Fruit fly (Drosophila melanogaster) whole organism, embryonic: ENCODE measurements around the gene Polr1D.

Experiments used
- CG10654 ChIP-seq: fragments of 200-800 bp; sonication (Bioruptor generic); optimal IDR thresholded peaks from 2 replicates; lab custom pipeline; 2016; ENCODE audit warnings: missing biosample characterization, missing genetic modification characterization
- CG12155 ChIP-seq: fragments of 200-800 bp; sonication (Bioruptor generic); optimal IDR thresholded peaks from 3 replicates; lab custom pipeline; 2016; ENCODE audit warnings: missing biosample characterization, missing genetic modification characterization
- CG12769 ChIP-seq: fragments of 200-800 bp; sonication (Bioruptor generic); optimal IDR thresholded peaks from 2 replicates; lab custom pipeline; 2019; ENCODE audit warnings: missing biosample characterization, mild to moderate bottlenecking, missing genetic modification characterization, moderate library complexity
- CG15269 ChIP-seq: fragments of 200-800 bp; sonication (Bioruptor generic); optimal IDR thresholded peaks from 2 replicates; lab custom pipeline; 2018; ENCODE audit warnings: missing biosample characterization, mild to moderate bottlenecking, missing genetic modification characterization, moderate library complexity
- CG1603 ChIP-seq: fragments of 200-800 bp; sonication (Bioruptor generic); optimal IDR thresholded peaks from 2 replicates; lab custom pipeline; 2019; ENCODE audit warnings: missing biosample characterization, mild to moderate bottlenecking, missing genetic modification characterization, moderate library complexity
- CG18262 ChIP-seq: fragments of 200-800 bp; optimal IDR thresholded peaks from 3 replicates; lab custom pipeline; 2019; ENCODE audit warnings: missing biosample characterization, mild to moderate bottlenecking, missing genetic modification characterization, moderate library complexity
- CG2129 ChIP-seq: fragments of 200-800 bp; sonication (Bioruptor generic); IDR thresholded peaks from 2 replicates; pipeline ENCODE4 v1.3.6; 2022; ENCODE audit warnings: missing biosample characterization, missing genetic modification characterization; ENCODE audit not compliant: partially characterized antibody
- CG30431 ChIP-seq: fragments of 200-800 bp; sonication (Bioruptor generic); optimal IDR thresholded peaks from 2 replicates; lab custom pipeline; 2017; ENCODE audit warnings: missing biosample characterization, missing genetic modification characterization
- CG3065 ChIP-seq: fragments of 200-800 bp; sonication (Bioruptor generic); optimal IDR thresholded peaks from 2 replicates; lab custom pipeline; 2016; ENCODE audit warnings: missing biosample characterization, missing genetic modification characterization
- CG33213 ChIP-seq: fragments of 200-800 bp; sonication (Bioruptor generic); optimal IDR thresholded peaks from 3 replicates; lab custom pipeline; 2016; ENCODE audit warnings: missing biosample characterization, missing genetic modification characterization
- CG3838 ChIP-seq: fragments of 200-800 bp; sonication (Bioruptor generic); optimal IDR thresholded peaks from 3 replicates; lab custom pipeline; 2016; ENCODE audit warnings: missing biosample characterization, missing genetic modification characterization
- CG4730 ChIP-seq: fragments of 200-800 bp; sonication (Bioruptor generic); IDR thresholded peaks from 2 replicates; pipeline ENCODE4 v1.3.6; 2022; ENCODE audit warnings: missing biosample characterization, missing genetic modification characterization
- CG6654 ChIP-seq: fragments of 200-800 bp; sonication (Bioruptor generic); optimal IDR thresholded peaks from 2 replicates; lab custom pipeline; 2017; ENCODE audit warnings: missing biosample characterization, mild to moderate bottlenecking, missing genetic modification characterization
- CG8388 ChIP-seq: fragments of 200-800 bp; sonication (Bioruptor generic); optimal IDR thresholded peaks from 2 replicates; lab custom pipeline; 2019; ENCODE audit warnings: missing biosample characterization, mild to moderate bottlenecking, missing genetic modification characterization, moderate library complexity
- Camta ChIP-seq: fragments of 200-800 bp; sonication (Bioruptor generic); optimal IDR thresholded peaks from 2 replicates; lab custom pipeline; 2016; ENCODE audit warnings: missing biosample characterization, missing genetic modification characterization
- Dfd ChIP-seq, 2 experiments: fragments of >200 bp; optimal IDR thresholded peaks; 2 replicates each; lab custom pipeline; 2017; ENCODE audit warnings: missing biosample characterization in 2 of 2, missing genetic modification characterization in 2 of 2
- Dip2 ChIP-seq: fragments of 200-800 bp; sonication (Bioruptor generic); IDR thresholded peaks from 2 replicates; pipeline ENCODE4 v1.3.6; 2022; ENCODE audit warnings: missing biosample characterization, missing genetic modification characterization
- Gug ChIP-seq: fragments of 200-800 bp; sonication (Bioruptor generic); IDR thresholded peaks from 4 replicates; pipeline ENCODE4 v1.3.6; 2022; ENCODE audit warnings: missing biosample characterization, missing genetic modification characterization
- HLHmδ ChIP-seq: fragments of 200-800 bp; sonication (Bioruptor generic); optimal IDR thresholded peaks from 2 replicates; lab custom pipeline; 2018; ENCODE audit warnings: missing biosample characterization, mild to moderate bottlenecking, missing genetic modification characterization, moderate library complexity
- Hr78 ChIP-seq, 2 experiments: fragments of 200-800 bp in 1 of 2; fragments of >200 bp in 1 of 2; sonication (Bioruptor generic) in 1 of 2; optimal IDR thresholded peaks; 2 replicates each; lab custom pipeline; 2017 to 2019; ENCODE audit warnings: missing biosample characterization in 2 of 2, missing genetic modification characterization in 2 of 2, mild to moderate bottlenecking in 1 of 2, moderate library complexity in 1 of 2
- MTF-1 ChIP-seq: fragments of 200-800 bp; sonication (Bioruptor generic); optimal IDR thresholded peaks from 2 replicates; lab custom pipeline; 2018; ENCODE audit warnings: missing biosample characterization, mild to moderate bottlenecking, missing genetic modification characterization, borderline replicate concordance
- Meics ChIP-seq: fragments of 200-800 bp; sonication (Bioruptor generic); optimal IDR thresholded peaks from 2 replicates; lab custom pipeline; 2017; ENCODE audit warnings: missing biosample characterization, mild to moderate bottlenecking, missing genetic modification characterization
- NFAT ChIP-seq: fragments of 200-800 bp; sonication (Bioruptor generic); IDR thresholded peaks from 2 replicates; pipeline ENCODE4 v1.3.6; 2022; ENCODE audit warnings: missing biosample characterization, missing genetic modification characterization
- Oli ChIP-seq: fragments of 200-800 bp; sonication (Bioruptor generic); optimal IDR thresholded peaks from 2 replicates; lab custom pipeline; 2018; ENCODE audit warnings: missing biosample characterization, mild to moderate bottlenecking, missing genetic modification characterization, moderate library complexity
- Rfx ChIP-seq: fragments of 200-800 bp; sonication (Bioruptor generic); IDR thresholded peaks from 2 replicates; pipeline ENCODE4 v1.3.6; 2022; ENCODE audit warnings: missing biosample characterization, missing genetic modification characterization
- bab2 ChIP-seq: fragments of 200-800 bp; sonication (Bioruptor generic); optimal IDR thresholded peaks from 2 replicates; lab custom pipeline; 2016; ENCODE audit warnings: missing biosample characterization, missing genetic modification characterization
- bcd ChIP-seq: fragments of 200-800 bp; sonication (Bioruptor generic); optimal IDR thresholded peaks from 2 replicates; lab custom pipeline; 2017; ENCODE audit warnings: missing biosample characterization, mild to moderate bottlenecking, missing genetic modification characterization
- cas ChIP-seq: fragments of 200-800 bp; sonication (Bioruptor generic); IDR thresholded peaks from 2 replicates; pipeline ENCODE4 v1.3.6; 2022; ENCODE audit warnings: missing biosample characterization, missing genetic modification characterization
- cg ChIP-seq: fragments of 200-800 bp; sonication (Bioruptor generic); optimal IDR thresholded peaks from 3 replicates; lab custom pipeline; 2019; ENCODE audit warnings: missing biosample characterization, mild to moderate bottlenecking, missing genetic modification characterization, moderate library complexity
- chm ChIP-seq: fragments of 200-800 bp; sonication (Bioruptor generic); IDR thresholded peaks from 2 replicates; pipeline ENCODE4 v1.3.6; 2022; ENCODE audit warnings: missing biosample characterization, missing genetic modification characterization
- corto ChIP-seq: fragments of 200-800 bp; sonication (Bioruptor generic); optimal IDR thresholded peaks from 2 replicates; lab custom pipeline; 2016; ENCODE audit warnings: missing biosample characterization, mild to moderate bottlenecking, missing genetic modification characterization, moderate library complexity
- crol ChIP-seq: fragments of 200-800 bp; sonication (Bioruptor generic); IDR thresholded peaks from 2 replicates; pipeline ENCODE4 v1.3.6; 2022; ENCODE audit warnings: missing biosample characterization, missing genetic modification characterization
- crp ChIP-seq, 2 experiments: fragments of 200-800 bp; sonication (Bioruptor generic); optimal IDR thresholded peaks; 2 replicates in 1 of 2; 3 replicates in 1 of 2; lab custom pipeline; 2017; ENCODE audit warnings: missing biosample characterization in 2 of 2, missing genetic modification characterization in 2 of 2, mild to moderate bottlenecking in 1 of 2, moderate library complexity in 1 of 2
- dpn ChIP-seq, 2 experiments: fragments of 200-800 bp; sonication (Bioruptor generic); optimal IDR thresholded peaks; 3 replicates each; lab custom pipeline; 2016; ENCODE audit warnings: missing biosample characterization in 2 of 2, missing genetic modification characterization in 2 of 2
- esg ChIP-seq: fragments of 200-800 bp; sonication (Bioruptor generic); conservative IDR thresholded peaks from 2 replicates; pipeline ENCODE4 v1.3.6; 2022; ENCODE audit warnings: missing biosample characterization, missing genetic modification characterization
- exex ChIP-seq: fragments of 200-800 bp; sonication (Bioruptor generic); optimal IDR thresholded peaks from 4 replicates; lab custom pipeline; 2018; ENCODE audit warnings: missing biosample characterization, mild to moderate bottlenecking, missing genetic modification characterization, moderate library complexity
- fd3F ChIP-seq: fragments of 200-800 bp; sonication (Bioruptor generic); optimal IDR thresholded peaks from 2 replicates; lab custom pipeline; 2018; ENCODE audit warnings: missing biosample characterization, mild to moderate bottlenecking, missing genetic modification characterization, moderate library complexity
- fd96Cb ChIP-seq: fragments of 200-800 bp; sonication (Bioruptor generic); optimal IDR thresholded peaks from 2 replicates; lab custom pipeline; 2018; ENCODE audit warnings: missing biosample characterization, mild to moderate bottlenecking, missing genetic modification characterization, moderate library complexity
- fru ChIP-seq: fragments of >200 bp; optimal IDR thresholded peaks from 2 replicates; lab custom pipeline; 2017
- gcm2 ChIP-seq: fragments of 200-800 bp; sonication (Bioruptor generic); optimal IDR thresholded peaks from 2 replicates; lab custom pipeline; 2016; ENCODE audit warnings: missing biosample characterization, missing genetic modification characterization
- gfzf ChIP-seq: fragments of 200-800 bp; sonication (Bioruptor generic); optimal IDR thresholded peaks from 2 replicates; lab custom pipeline; 2016; ENCODE audit warnings: missing biosample characterization, mild to moderate bottlenecking, missing genetic modification characterization, moderate library complexity
- her ChIP-seq: fragments of 200-800 bp; sonication (Bioruptor generic); optimal IDR thresholded peaks from 2 replicates; lab custom pipeline; 2016; ENCODE audit warnings: missing biosample characterization, missing genetic modification characterization
- ind ChIP-seq: fragments of 200-800 bp; sonication (Bioruptor generic); optimal IDR thresholded peaks from 3 replicates; lab custom pipeline; 2016; ENCODE audit warnings: missing biosample characterization, missing genetic modification characterization
- jumu ChIP-seq: fragments of 200-800 bp; sonication (Bioruptor generic); optimal IDR thresholded peaks from 3 replicates; lab custom pipeline; 2016; ENCODE audit warnings: missing biosample characterization, missing genetic modification characterization
- kah ChIP-seq: fragments of 200-800 bp; sonication (Bioruptor generic); optimal IDR thresholded peaks from 2 replicates; lab custom pipeline; 2018; ENCODE audit warnings: missing biosample characterization, mild to moderate bottlenecking, missing genetic modification characterization
- onecut ChIP-seq: fragments of 200-800 bp; sonication (Bioruptor generic); IDR thresholded peaks from 2 replicates; pipeline ENCODE4 v1.3.6; 2022; ENCODE audit warnings: missing biosample characterization, missing genetic modification characterization
- org-1 ChIP-seq: fragments of 200-800 bp; sonication (Bioruptor generic); optimal IDR thresholded peaks from 2 replicates; lab custom pipeline; 2017; ENCODE audit warnings: missing biosample characterization, missing genetic modification characterization
- slp2 ChIP-seq: fragments of 200-800 bp; sonication (Bioruptor generic); optimal IDR thresholded peaks from 2 replicates; lab custom pipeline; 2016; ENCODE audit warnings: missing biosample characterization, missing genetic modification characterization
- stc ChIP-seq: fragments of 200-800 bp; sonication (Bioruptor generic); IDR thresholded peaks from 2 replicates; pipeline ENCODE4 v1.3.6; 2022; ENCODE audit warnings: missing biosample characterization, missing genetic modification characterization

Polr1D gene

DNA sequence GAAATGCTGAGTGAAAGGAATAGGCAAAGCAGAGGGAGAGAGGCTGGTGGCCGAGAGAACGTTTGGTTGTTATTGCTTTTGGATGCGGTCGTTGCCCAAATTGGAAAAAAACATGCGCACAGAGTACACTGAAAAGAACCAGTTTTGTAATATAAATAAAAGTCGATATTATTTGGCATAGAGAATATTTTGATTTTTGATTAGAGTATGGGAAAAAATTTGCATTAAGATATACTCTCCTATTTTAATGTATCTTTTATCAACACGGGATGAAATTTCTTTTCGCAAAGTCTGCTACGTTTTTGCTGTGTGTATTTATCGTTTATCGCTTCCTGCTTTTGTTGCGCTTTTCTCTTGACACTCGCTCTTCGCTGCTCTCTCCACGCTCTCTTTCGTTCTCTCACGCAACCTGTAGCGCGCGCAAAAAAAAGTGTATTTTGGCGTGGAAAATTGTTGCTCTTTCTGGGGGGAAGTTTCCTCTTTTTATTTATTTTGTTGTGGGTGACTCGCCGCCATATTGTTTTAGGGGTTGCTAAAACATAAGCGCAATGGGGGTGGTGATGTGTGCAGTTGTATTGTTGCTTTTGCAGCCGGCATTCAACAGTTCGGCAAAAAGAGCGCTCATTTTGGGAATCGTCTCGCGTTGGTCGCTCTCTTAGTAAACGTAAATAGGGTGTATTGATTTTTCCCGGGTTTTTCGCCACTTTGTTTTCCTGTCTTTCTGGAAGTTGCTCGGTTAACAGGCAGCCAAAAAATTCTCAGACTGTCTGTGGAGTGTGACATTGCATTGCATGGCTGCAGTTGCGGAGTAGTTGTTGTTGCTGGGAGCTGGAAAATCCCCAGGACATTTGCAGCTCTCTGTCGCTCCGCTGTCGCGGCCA, 30.1 kb upstream of the Polr1D start (continued):
- peak; percentile 93 for TF ChIP-seq CG12155 (GFP tag; lab: Kevin White, UChicago)
- peak; percentile 94 for TF ChIP-seq cas (GFP tag; lab: Robert Waterston, UW)
- peak; percentile 86 for TF ChIP-seq CG6654 (GFP tag; lab: Kevin White, UChicago)
- no peak for TF ChIP-seq cg (GFP tag; lab: Kevin White, UChicago)
- peak; percentile 98 for TF ChIP-seq Meics (GFP tag; lab: Kevin White, UChicago)
- TF ChIP-seq Oli (tag; lab: Kevin White, UChicago): peak; percentile 97
- peak; percentile 98 for TF ChIP-seq Camta (GFP tag; lab: Kevin White, UChicago)
- TF ChIP-seq fd3F (GFP tag; lab: Kevin White, UChicago): peak; percentile 89
- peak; percentile 96 for TF ChIP-seq CG4730
- peak; percentile 94 for TF ChIP-seq CG1603 (tag; lab: Kevin White, UChicago)
- TF ChIP-seq CG18262 (tag; lab: Kevin White, UChicago): peak; percentile 98
- TF ChIP-seq gfzf: peak; percentile 7

DNA sequence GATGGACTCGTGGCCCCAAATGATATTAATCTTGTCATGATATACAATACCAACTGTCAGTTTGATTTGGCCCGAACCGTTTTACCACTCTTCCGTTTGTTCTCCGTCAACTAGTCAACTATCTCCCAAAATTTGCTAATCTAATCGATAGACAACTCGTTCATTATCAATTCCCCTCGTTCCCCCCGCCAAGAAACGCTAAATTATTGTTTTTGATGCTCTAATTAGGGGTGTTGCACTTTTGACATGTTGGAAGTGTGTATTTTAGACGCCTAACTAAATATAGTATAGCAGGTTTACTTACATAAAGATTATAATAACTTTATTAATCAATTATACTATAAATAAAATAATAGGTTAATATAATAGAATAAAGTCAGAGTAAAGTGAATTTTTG, 28.9 kb upstream of the Polr1D start:
- TF ChIP-seq CG15269 (tag; lab: Kevin White, UChicago) (no peak), CG10654 (GFP tag; lab: Kevin White, UChicago) (no peak), NFAT (no peak), her (GFP tag; lab: Kevin White, UChicago) (no peak), CG8388 (GFP tag; lab: Kevin White, UChicago) (peak; percentile 30), MTF-1 (GFP tag; lab: Kevin White, UChicago) (no peak), CG33213 (no peak), fd96Cb (tag; lab: Kevin White, UChicago) (peak; percentile 22), HLHmδ (GFP tag; lab: Kevin White, UChicago) (no peak), Dfd (GFP tag; optimal IDR thresholded peaks at IDR 0.05; lab: Kevin White, UChicago) (no peak), stc (no peak), Rfx (GFP tag; lab: Robert Waterston, UW) (no peak), org-1 (GFP tag; lab: Kevin White, UChicago) (no peak), CG3838 (GFP tag; lab: Kevin White, UChicago) (no peak), esg (GFP tag; lab: Robert Waterston, UW) (no peak), CG30431 (no peak), kah (GFP tag; lab: Kevin White, UChicago) (no peak), jumu (GFP tag; lab: Kevin White, UChicago) (no peak), CG12769 (no peak), gcm2 (GFP tag; lab: Kevin White, UChicago) (no peak), ind (GFP tag; lab: Kevin White, UChicago) (no peak), fru (lab: Kevin White, UChicago) (no peak), CG3065 (GFP tag; lab: Kevin White, UChicago) (no peak), corto (GFP tag; lab: Kevin White, UChicago) (no peak), bcd (GFP tag; lab: Kevin White, UChicago) (no peak), dpn (GFP tag; optimal IDR thresholded peaks at IDR 0.05; lab: Kevin White, UChicago) (no peak), Dip2 (GFP tag; lab: Robert Waterston, UW) (no peak), Hr78 (GFP tag; optimal IDR thresholded peaks at IDR 0.05; lab: Kevin White, UChicago) (no peak), Gug (no peak), onecut (GFP tag; lab: Robert Waterston, UW) (no peak), bab2 (no peak), chm (GFP tag; lab: Robert Waterston, UW) (no peak), crol (peak; percentile 45), exex (tag; lab: Kevin White, UChicago) (peak; percentile 84), slp2 (no peak), crp (GFP tag; optimal IDR thresholded peaks at IDR 0.05; lab: Kevin White, UChicago) (no peak), CG2129 (GFP tag; lab: Robert Waterston, UW) (no peak)
